Fruit fly (Drosophila melanogaster) whole organism, embryonic: ENCODE measurements around the gene Ada1-1.
A peak's percentile ranks its signal among the peaks of the same experiment; 100 is the strongest.

Experiments
- Blimp-1 ChIP-seq: fragments of 200-800 bp; sonication (Bioruptor generic); optimal IDR thresholded peaks from 3 replicates; lab custom pipeline; 2018; ENCODE audit warnings: missing biosample characterization, missing genetic modification characterization, mild to moderate bottlenecking, moderate library complexity, missing genetic modification reagents
- C15 ChIP-seq: fragments of 200-800 bp; sonication (Bioruptor generic); IDR thresholded peaks from 3 replicates; pipeline ENCODE4 v1.3.6; 2022; ENCODE audit warnings: missing biosample characterization, missing genetic modification characterization
- CG10274 ChIP-seq: fragments of 200-800 bp; sonication (Bioruptor generic); optimal IDR thresholded peaks from 3 replicates; lab custom pipeline; 2017; ENCODE audit warnings: missing biosample characterization, mild to moderate bottlenecking, missing genetic modification characterization
- CG10366 ChIP-seq: fragments of 200-800 bp; sonication (Bioruptor generic); IDR thresholded peaks from 2 replicates; pipeline ENCODE4 v1.3.6; 2022; ENCODE audit warnings: missing biosample characterization, missing genetic modification characterization
- CG12104 ChIP-seq: fragments of 200-800 bp; sonication (Bioruptor generic); optimal IDR thresholded peaks from 3 replicates; lab custom pipeline; 2016; ENCODE audit warnings: missing biosample characterization, missing genetic modification characterization
- CG12744 ChIP-seq: fragments of 200-800 bp; sonication (Bioruptor generic); optimal IDR thresholded peaks from 2 replicates; lab custom pipeline; 2016; ENCODE audit warnings: missing biosample characterization, missing genetic modification characterization
- CG14441 ChIP-seq: fragments of 200-800 bp; sonication (Bioruptor generic); IDR thresholded peaks from 2 replicates; pipeline ENCODE4 v1.3.6; 2022; ENCODE audit warnings: missing biosample characterization, missing genetic modification characterization
- CG1602 ChIP-seq: fragments of 200-800 bp; sonication (Bioruptor generic); optimal IDR thresholded peaks from 3 replicates; lab custom pipeline; 2016; ENCODE audit warnings: missing biosample characterization, missing genetic modification characterization
- CG17829 ChIP-seq: fragments of 200-800 bp; optimal IDR thresholded peaks from 2 replicates; lab custom pipeline; 2019; ENCODE audit warnings: missing biosample characterization, mild to moderate bottlenecking, missing genetic modification characterization, moderate library complexity
- CG2199 ChIP-seq: fragments of 200-800 bp; sonication (Bioruptor generic); IDR thresholded peaks from 3 replicates; pipeline ENCODE4 v1.3.6; 2022; ENCODE audit warnings: missing biosample characterization, missing genetic modification characterization
- CG33557 ChIP-seq: fragments of 200-800 bp; sonication (Bioruptor generic); optimal IDR thresholded peaks from 2 replicates; lab custom pipeline; 2019; ENCODE audit warnings: missing biosample characterization, mild to moderate bottlenecking, missing genetic modification characterization, moderate library complexity
- CG3838 ChIP-seq: fragments of 200-800 bp; sonication (Bioruptor generic); optimal IDR thresholded peaks from 3 replicates; lab custom pipeline; 2016; ENCODE audit warnings: missing biosample characterization, missing genetic modification characterization
- CG43689 ChIP-seq: fragments of 200-800 bp; sonication (Bioruptor generic); IDR thresholded peaks from 2 replicates; pipeline ENCODE4 v1.3.6; 2022; ENCODE audit warnings: missing biosample characterization, missing genetic modification characterization
- CG4707 ChIP-seq: fragments of 200-800 bp; sonication (Bioruptor generic); optimal IDR thresholded peaks from 2 replicates; lab custom pipeline; 2018; ENCODE audit warnings: missing biosample characterization, mild to moderate bottlenecking, missing genetic modification characterization, moderate library complexity
- CG8478 ChIP-seq: fragments of >200 bp; optimal IDR thresholded peaks from 2 replicates; lab custom pipeline; 2018
- CG8924 ChIP-seq: fragments of 200-800 bp; optimal IDR thresholded peaks from 3 replicates; lab custom pipeline; 2019; ENCODE audit warnings: missing biosample characterization, mild to moderate bottlenecking, missing genetic modification characterization, moderate library complexity
- CG9609 ChIP-seq: fragments of 200-800 bp; sonication (Bioruptor generic); optimal IDR thresholded peaks from 3 replicates; lab custom pipeline; 2016; ENCODE audit warnings: missing biosample characterization, missing genetic modification characterization
- CG9727 ChIP-seq: fragments of 200-800 bp; sonication (Bioruptor generic); optimal IDR thresholded peaks from 3 replicates; lab custom pipeline; 2017; ENCODE audit warnings: missing biosample characterization, mild to moderate bottlenecking, missing genetic modification characterization
- CG9876 ChIP-seq: fragments of 200-800 bp; sonication (Bioruptor generic); optimal IDR thresholded peaks from 2 replicates; lab custom pipeline; 2016; ENCODE audit warnings: missing biosample characterization, missing genetic modification characterization
- D19A ChIP-seq: fragments of 200-800 bp; optimal IDR thresholded peaks from 3 replicates; lab custom pipeline; 2019; ENCODE audit warnings: missing biosample characterization, mild to moderate bottlenecking, missing genetic modification characterization, moderate library complexity
- D19B ChIP-seq: fragments of 200-800 bp; sonication (Bioruptor generic); optimal IDR thresholded peaks from 2 replicates; lab custom pipeline; 2017; ENCODE audit warnings: missing biosample characterization, mild to moderate bottlenecking, missing genetic modification characterization
- Dbx ChIP-seq: fragments of 200-800 bp; sonication (Bioruptor generic); IDR thresholded peaks from 3 replicates; pipeline ENCODE4 v1.3.6; 2022; ENCODE audit warnings: missing biosample characterization, missing genetic modification characterization
- Eip74EF ChIP-seq, 2 experiments: fragments of 200-800 bp in 1 of 2; fragments of >200 bp in 1 of 2; sonication (Bioruptor generic) in 1 of 2; optimal IDR thresholded peaks; 2 replicates each; lab custom pipeline; 2017 to 2019; ENCODE audit warnings: missing biosample characterization in 2 of 2, missing genetic modification characterization in 2 of 2, mild to moderate bottlenecking in 1 of 2, moderate library complexity in 1 of 2
- Fer1 ChIP-seq: fragments of 200-800 bp; sonication (Bioruptor generic); optimal IDR thresholded peaks from 2 replicates; lab custom pipeline; 2017; ENCODE audit warnings: missing biosample characterization, mild to moderate bottlenecking, missing genetic modification characterization
- Fer2 ChIP-seq: fragments of 200-800 bp; sonication (Bioruptor generic); optimal IDR thresholded peaks from 2 replicates; lab custom pipeline; 2018; ENCODE audit warnings: missing biosample characterization, mild to moderate bottlenecking, missing genetic modification characterization, moderate library complexity
- Gsc ChIP-seq: fragments of 200-800 bp; sonication (Bioruptor generic); IDR thresholded peaks from 2 replicates; pipeline ENCODE4 v1.3.6; 2022; ENCODE audit warnings: missing biosample characterization, missing genetic modification characterization
- Hey ChIP-seq: fragments of 200-800 bp; sonication (Bioruptor generic); optimal IDR thresholded peaks from 3 replicates; lab custom pipeline; 2018; ENCODE audit warnings: missing biosample characterization, mild to moderate bottlenecking, missing genetic modification characterization
- Oaz ChIP-seq: fragments of 200-800 bp; sonication (Bioruptor generic); IDR thresholded peaks from 2 replicates; pipeline ENCODE4 v1.3.6; 2022; ENCODE audit warnings: missing biosample characterization, missing genetic modification characterization
- Ravus ChIP-seq: fragments of 200-800 bp; sonication (Bioruptor generic); IDR thresholded peaks from 2 replicates; pipeline ENCODE4 v1.3.6; 2022; ENCODE audit warnings: missing biosample characterization, missing genetic modification characterization
- Ssrp ChIP-seq: fragments of 200-800 bp; sonication (Bioruptor generic); optimal IDR thresholded peaks from 2 replicates; lab custom pipeline; 2018; ENCODE audit warnings: missing biosample characterization, mild to moderate bottlenecking, missing genetic modification characterization, moderate library complexity
- Trl ChIP-seq, 3 experiments: fragments of >200 bp in 2 of 3; fragments of 200-800 bp in 1 of 3; sonication (Bioruptor generic) in 1 of 3; optimal IDR thresholded peaks; 2 replicates in 1 of 3; 3 replicates in 2 of 3; lab custom pipeline; 2016 to 2017; ENCODE audit warnings: missing biosample characterization in 1 of 3, missing genetic modification characterization in 1 of 3
- Vsx1 ChIP-seq: fragments of 200-800 bp; sonication (Bioruptor generic); optimal IDR thresholded peaks from 2 replicates; lab custom pipeline; 2017; ENCODE audit warnings: missing biosample characterization, mild to moderate bottlenecking, missing genetic modification characterization, missing genetic modification reagents
- Xrp1 ChIP-seq: fragments of 200-800 bp; sonication (Bioruptor generic); IDR thresholded peaks from 2 replicates; pipeline ENCODE4 v1.3.6; 2022; ENCODE audit warnings: missing biosample characterization, missing genetic modification characterization
- ac ChIP-seq: fragments of 200-800 bp; sonication (Bioruptor generic); optimal IDR thresholded peaks from 3 replicates; lab custom pipeline; 2017; ENCODE audit warnings: missing biosample characterization, mild to moderate bottlenecking, missing genetic modification characterization
- al ChIP-seq: fragments of 200-800 bp; sonication (Bioruptor generic); IDR thresholded peaks from 2 replicates; pipeline ENCODE4 v1.3.6; 2022; ENCODE audit warnings: missing biosample characterization, missing genetic modification characterization
- caup ChIP-seq: fragments of 200-800 bp; sonication (Bioruptor generic); optimal IDR thresholded peaks from 3 replicates; lab custom pipeline; 2017; ENCODE audit warnings: missing biosample characterization, mild to moderate bottlenecking, missing genetic modification characterization, moderate library complexity; ENCODE audit not compliant: severe bottlenecking
- dimm ChIP-seq: fragments of 200-800 bp; sonication (Bioruptor generic); IDR thresholded peaks from 2 replicates; pipeline ENCODE4 v1.3.6; 2022; ENCODE audit warnings: missing biosample characterization, missing genetic modification characterization
- ems ChIP-seq: fragments of 200-800 bp; sonication (Bioruptor generic); optimal IDR thresholded peaks from 3 replicates; lab custom pipeline; 2016; ENCODE audit warnings: missing biosample characterization, missing genetic modification characterization
- exex ChIP-seq: fragments of 200-800 bp; sonication (Bioruptor generic); optimal IDR thresholded peaks from 4 replicates; lab custom pipeline; 2018; ENCODE audit warnings: missing biosample characterization, mild to moderate bottlenecking, missing genetic modification characterization, moderate library complexity
- gt ChIP-seq: fragments of 200-800 bp; sonication (Bioruptor generic); IDR thresholded peaks from 2 replicates; pipeline ENCODE4 v1.3.6; 2022; ENCODE audit warnings: missing biosample characterization, missing genetic modification characterization
- hbn ChIP-seq: fragments of 200-800 bp; sonication (Bioruptor generic); IDR thresholded peaks from 2 replicates; pipeline ENCODE4 v1.3.6; 2022; ENCODE audit warnings: missing biosample characterization, missing genetic modification characterization; ENCODE audit not compliant: partially characterized antibody
- jing ChIP-seq: fragments of 200-800 bp; sonication (Bioruptor generic); optimal IDR thresholded peaks from 2 replicates; lab custom pipeline; 2018; ENCODE audit warnings: missing biosample characterization, mild to moderate bottlenecking, missing genetic modification characterization
- nau ChIP-seq: fragments of 200-800 bp; sonication (Bioruptor generic); optimal IDR thresholded peaks from 3 replicates; lab custom pipeline; 2017; ENCODE audit warnings: missing biosample characterization, mild to moderate bottlenecking, missing genetic modification characterization, missing genetic modification reagents
- odd ChIP-seq: fragments of 200-800 bp; sonication (Bioruptor generic); optimal IDR thresholded peaks from 2 replicates; lab custom pipeline; 2017; ENCODE audit warnings: missing biosample characterization, mild to moderate bottlenecking, missing genetic modification characterization
- slbo ChIP-seq: fragments of 200-800 bp; sonication (Bioruptor generic); IDR thresholded peaks from 2 replicates; pipeline ENCODE4 v1.3.6; 2022; ENCODE audit warnings: missing biosample characterization, missing genetic modification characterization
- sob ChIP-seq: fragments of 200-800 bp; sonication (Bioruptor generic); IDR thresholded peaks from 2 replicates; pipeline ENCODE4 v1.3.6; 2022; ENCODE audit warnings: missing biosample characterization, missing genetic modification characterization
- tgo ChIP-seq: fragments of 200-800 bp; sonication (Bioruptor generic); IDR thresholded peaks from 3 replicates; pipeline ENCODE4 v1.3.6; 2022; ENCODE audit warnings: missing biosample characterization, missing genetic modification characterization
- tio ChIP-seq: fragments of 200-800 bp; sonication (Bioruptor generic); optimal IDR thresholded peaks from 2 replicates; lab custom pipeline; 2017; ENCODE audit warnings: missing biosample characterization, missing genetic modification characterization, inconsistent platforms
- z ChIP-seq: fragments of 200-800 bp; sonication (Bioruptor generic); IDR thresholded peaks from 3 replicates; pipeline ENCODE4 v1.3.6; 2022; ENCODE audit warnings: missing biosample characterization, missing genetic modification characterization

Ada1-1 gene

DNA sequence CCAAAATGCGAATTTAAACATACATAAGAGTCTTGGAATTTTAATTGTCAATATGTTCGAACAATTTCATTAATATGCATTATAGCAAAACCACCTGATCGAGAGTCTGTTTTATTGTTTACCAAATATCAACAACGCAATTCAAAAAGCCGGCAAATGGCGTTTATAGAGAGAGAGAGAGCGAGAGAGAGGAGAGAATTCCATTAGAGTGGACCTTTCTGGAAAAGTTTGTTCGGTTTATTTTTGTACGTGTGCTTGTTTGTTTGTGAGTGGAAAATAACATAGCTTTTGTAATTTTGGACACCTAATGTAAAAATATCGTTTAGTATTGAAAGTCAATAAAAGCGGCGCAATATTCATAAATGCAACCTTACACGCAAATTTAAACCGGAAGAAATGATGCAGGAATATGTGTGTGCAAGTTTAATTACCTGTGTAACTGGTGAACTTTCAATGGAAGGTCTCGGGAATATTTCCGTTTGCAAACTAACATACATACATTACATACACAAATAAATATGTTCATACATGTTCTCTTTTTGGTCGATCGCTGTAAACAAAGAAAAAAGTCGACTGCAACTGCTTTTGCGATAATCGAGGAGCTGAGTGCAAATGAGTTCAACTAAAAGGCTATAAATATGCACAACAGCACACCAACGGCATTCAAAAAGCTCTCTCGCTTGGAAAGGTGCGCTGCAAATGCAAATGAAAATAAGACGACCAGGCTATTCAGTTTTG lies 48.2 kb downstream of the Ada1-1 start, which contains the start of gene CG6785 (continued):
- TF ChIP-seq CG9727 (GFP tag; lab: Kevin White, UChicago) (peak; percentile 78), Blimp-1 (peak; percentile 72), sob (peak; percentile 59; the same call in 1 of the 2 replicates), Fer2 (peak; percentile 53), CG4707 (GFP tag; lab: Kevin White, UChicago) (peak; percentile 95), D19A (tag; lab: Kevin White, UChicago) (peak; percentile 67), z (no peak), CG14441 (GFP tag; lab: Robert Waterston, UW) (peak; percentile 28; the same call in 1 of the 2 replicates), tgo (no peak), CG10366 (GFP tag; lab: Robert Waterston, UW) (0 out of 2 replicates have a peak, but pooled peaks have one; percentile 14), CG43689 (GFP tag; lab: Robert Waterston, UW) (no peak), Eip74EF (GFP tag; optimal IDR thresholded peaks at IDR 0.05; lab: Kevin White, UChicago) (peak in 1 of 2 experiments; percentile 84), dimm (GFP tag; lab: Robert Waterston, UW) (no peak), D19B (GFP tag; lab: Kevin White, UChicago) (peak; percentile 22), CG8924 (peak; percentile 85), CG12744 (GFP tag; lab: Kevin White, UChicago) (peak; percentile 88), caup (peak; percentile 90), jing (GFP tag; lab: Kevin White, UChicago) (peak; percentile 27), CG8478 (lab: Kevin White, UChicago) (no peak), tio (GFP tag; lab: Kevin White, UChicago) (no peak), Hey (tag; lab: Kevin White, UChicago) (peak; percentile 86), CG9609 (peak; percentile 52), CG33557 (GFP tag; lab: Kevin White, UChicago) (peak; percentile 91), ems (GFP tag; lab: Kevin White, UChicago) (peak; percentile 73), Fer1 (GFP tag; lab: Kevin White, UChicago) (peak; percentile 90), gt (GFP tag; lab: Robert Waterston, UW) (no peak), Oaz (GFP tag; lab: Robert Waterston, UW) (no peak), CG17829 (tag; lab: Kevin White, UChicago) (peak; percentile 29), Xrp1 (peak; percentile 63), CG2199 (GFP tag; lab: Robert Waterston, UW) (no peak), Trl (optimal IDR thresholded peaks at IDR 0.05; lab: Kevin White, UChicago) (peak; percentile 83 to 97), Trl (GFP tag; optimal IDR thresholded peaks at IDR 0.05; lab: Kevin White, UChicago) (peak; percentile 94), CG12104 (peak; percentile 77), hbn (no peak), nau (GFP tag; lab: Kevin White, UChicago) (peak; percentile 61), CG10274 (GFP tag; lab: Kevin White, UChicago) (peak; percentile 48), Dbx (GFP tag; lab: Robert Waterston, UW) (peak; percentile 70; the same call in 2 of the 3 replicates), CG3838 (GFP tag; lab: Kevin White, UChicago) (peak; percentile 45), Ssrp (tag; lab: Kevin White, UChicago) (no peak), C15 (no peak), Ravus (GFP tag; lab: Robert Waterston, UW) (no peak), CG9876 (GFP tag; lab: Kevin White, UChicago) (peak; percentile 63), Gsc (GFP tag; lab: Robert Waterston, UW) (no peak), exex (tag; lab: Kevin White, UChicago) (peak; percentile 70), odd (peak; percentile 95), ac (GFP tag; lab: Kevin White, UChicago) (peak; percentile 78), al (no peak), CG1602 (GFP tag; lab: Kevin White, UChicago) (peak; percentile 65), slbo (GFP tag; lab: Robert Waterston, UW) (no peak), Vsx1 (GFP tag; lab: Kevin White, UChicago) (peak; percentile 93)
